Fruit fly (Drosophila melanogaster): ENCODE measurements around the gene CG45263.

DNA sequence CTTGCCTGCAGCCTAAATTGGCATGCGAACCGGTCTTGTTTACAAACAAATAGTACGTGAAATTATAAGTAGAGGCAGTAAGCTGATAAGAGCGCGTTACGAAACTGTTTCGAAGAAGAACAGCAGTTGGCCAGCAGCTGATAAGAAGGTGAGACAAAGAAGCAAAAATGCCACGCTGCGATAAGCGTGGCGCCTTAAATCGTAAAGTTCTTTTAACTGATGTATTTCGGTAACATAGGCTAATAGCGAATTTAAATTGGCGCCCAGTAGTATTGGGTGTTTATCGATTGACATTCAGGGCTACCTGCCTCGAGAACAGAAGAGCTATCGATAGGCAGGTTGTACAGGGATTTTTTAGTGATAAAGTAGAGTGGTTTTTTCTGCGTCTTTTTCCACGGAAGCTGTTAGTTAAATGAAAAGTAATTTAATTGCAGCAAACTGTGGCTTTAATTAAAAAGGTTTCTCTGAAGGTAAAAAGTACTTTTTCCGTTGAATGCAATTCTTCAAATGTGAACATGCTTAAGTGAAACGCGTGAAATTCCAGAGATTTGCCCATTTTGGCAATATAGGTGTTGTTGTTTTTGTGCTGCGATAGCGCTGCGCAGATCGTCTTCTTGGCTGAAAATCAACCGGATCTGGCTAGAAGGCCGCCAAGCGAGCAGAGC lies 120.7 kb downstream of the CG45263 start, which contains the start of gene stck:
- TF ChIP-seq CG14711 (tag; optimal IDR thresholded peaks at IDR 0.05) = no peak
- TF ChIP-seq Crg-1 (GFP tag; optimal IDR thresholded peaks at IDR 0.05) = no peak
- peak; percentile 49 for TF ChIP-seq CG1620 (GFP tag; optimal IDR thresholded peaks at IDR 0.05)
- peak; percentile 69 for TF ChIP-seq kay (GFP tag; ENCODE audit: borderline replicate concordance)
- TF ChIP-seq CG12768 (GFP tag; optimal IDR thresholded peaks at IDR 0.05) = no peak
- no peak for TF ChIP-seq CG11617 (GFP tag; optimal IDR thresholded peaks at IDR 0.05)
- TF ChIP-seq CG7101 (tag; optimal IDR thresholded peaks at IDR 0.05) = no peak
- TF ChIP-seq pad (GFP tag; optimal IDR thresholded peaks at IDR 0.05) = no peak
